Fruit fly (Drosophila melanogaster): ENCODE results near the gene Usp30.
A peak's percentile ranks its signal among the peaks of the same experiment; 100 is the strongest.

Gene Usp30

DNA sequence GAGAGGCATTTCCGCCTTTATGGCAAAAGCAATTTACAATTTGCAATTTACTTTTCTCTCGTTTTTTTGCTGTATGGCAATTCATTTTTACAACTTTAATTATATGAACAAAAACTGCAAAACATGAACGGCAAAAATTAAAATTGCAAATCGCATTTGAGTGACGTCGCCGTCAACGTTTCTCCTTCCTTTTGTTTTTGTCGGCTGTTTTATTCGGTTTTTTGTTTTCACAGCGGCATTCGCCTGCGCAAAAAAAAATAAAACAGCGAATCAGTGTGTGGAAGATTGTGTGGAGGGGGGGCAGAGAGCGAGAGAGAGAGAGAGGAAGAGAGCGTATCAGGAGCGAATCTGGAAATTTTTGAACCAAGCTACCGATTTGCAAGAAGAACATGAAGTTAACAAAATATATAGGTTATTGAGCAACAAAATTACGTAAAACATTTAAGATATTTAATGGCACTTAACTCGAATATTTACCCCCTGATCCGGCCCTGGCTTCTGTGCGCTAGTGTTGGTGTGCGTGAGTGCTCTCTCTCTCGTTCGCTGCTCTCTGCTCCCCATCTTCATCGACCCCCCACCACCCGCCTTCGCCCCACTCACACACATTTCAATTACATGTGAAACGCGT is 39.0 kb upstream of the Usp30 start (continued):
- peak; percentile 100 for TF ChIP-seq Lpt (GFP tag; optimal IDR thresholded peaks at IDR 0.05)
- peak; percentile 100 for TF ChIP-seq pdm3 (GFP tag; optimal IDR thresholded peaks at IDR 0.05)
- peak; percentile 99 for TF ChIP-seq CG8319 (GFP tag; optimal IDR thresholded peaks at IDR 0.05)
- TF ChIP-seq Sox14 (GFP tag; optimal IDR thresholded peaks at IDR 0.05): peak; percentile 100
- TF ChIP-seq CG15336 (GFP tag; IDR thresholded peaks at IDR 0.05): peak; percentile 99
- TF ChIP-seq salr (GFP tag; optimal IDR thresholded peaks at IDR 0.05): peak; percentile 99
- peak; percentile 98 for TF ChIP-seq fd85E (GFP tag; optimal IDR thresholded peaks at IDR 0.05)
- peak; percentile 100 for TF ChIP-seq Hr4 (GFP tag; optimal IDR thresholded peaks at IDR 0.05)
- TF ChIP-seq net (GFP tag; optimal IDR thresholded peaks at IDR 0.05): peak; percentile 99
- TF ChIP-seq Sox102F (GFP tag; optimal IDR thresholded peaks at IDR 0.05): peak; percentile 99
- TF ChIP-seq CG8632 (GFP tag; optimal IDR thresholded peaks at IDR 0.05): peak; percentile 99
- TF ChIP-seq Sox15 (GFP tag; optimal IDR thresholded peaks at IDR 0.05): peak; percentile 99
- peak; percentile 99 for TF ChIP-seq CG31627 (GFP tag; optimal IDR thresholded peaks at IDR 0.05)
- TF ChIP-seq esn (GFP tag; optimal IDR thresholded peaks at IDR 0.05): peak; percentile 100
- TF ChIP-seq ss (GFP tag; optimal IDR thresholded peaks at IDR 0.05): peak; percentile 100
- peak; percentile 99 for TF ChIP-seq CG11762 (GFP tag; optimal IDR thresholded peaks at IDR 0.05; ENCODE audit: insufficient read depth)
- TF ChIP-seq fd59A (GFP tag; optimal IDR thresholded peaks at IDR 0.05): peak; percentile 99
- TF ChIP-seq CG6792 (GFP tag; optimal IDR thresholded peaks at IDR 0.05): peak; percentile 100
- peak; percentile 99 for TF ChIP-seq dac (GFP tag; optimal IDR thresholded peaks at IDR 0.05)
- peak; percentile 100 for TF ChIP-seq CG6163 (GFP tag; IDR thresholded peaks at IDR 0.05)
- peak; percentile 100 for TF ChIP-seq Eip78C (GFP tag)
- peak; percentile 99 for TF ChIP-seq CG10631 (GFP tag; optimal IDR thresholded peaks at IDR 0.05)
- TF ChIP-seq Hr39 (GFP tag; optimal IDR thresholded peaks at IDR 0.05): peak; percentile 99
- peak; percentile 99 for TF ChIP-seq vri (GFP tag; optimal IDR thresholded peaks at IDR 0.05)
- TF ChIP-seq Smox (GFP tag; optimal IDR thresholded peaks at IDR 0.05): peak; percentile 99
- peak; percentile 99 for TF ChIP-seq CG6808 (GFP tag; optimal IDR thresholded peaks at IDR 0.05)
- peak; percentile 99 for TF ChIP-seq Met (GFP tag; optimal IDR thresholded peaks at IDR 0.05)
- TF ChIP-seq svp (GFP tag): peak; percentile 100
- TF ChIP-seq CG3919 (GFP tag; optimal IDR thresholded peaks at IDR 0.05): peak; percentile 100
- TF ChIP-seq acj6 (GFP tag; optimal IDR thresholded peaks at IDR 0.05): peak; percentile 100
- peak; percentile 96 for TF ChIP-seq Blimp-1 (GFP tag; optimal IDR thresholded peaks at IDR 0.05)
- peak; percentile 99 for TF ChIP-seq topi (GFP tag; optimal IDR thresholded peaks at IDR 0.05)
- TF ChIP-seq Ets96B (tag; optimal IDR thresholded peaks at IDR 0.05): peak; percentile 99
- peak; percentile 97 for TF ChIP-seq Eip93F (GFP tag; optimal IDR thresholded peaks at IDR 0.05)
- peak; percentile 99 for TF ChIP-seq CG8119 (GFP tag; IDR thresholded peaks at IDR 0.05)
- peak; percentile 100 for TF ChIP-seq CG11902 (GFP tag; optimal IDR thresholded peaks at IDR 0.05)

dm6 chrX:5917310-5917988 is 37.9 kb upstream of the Usp30 start:
- TF ChIP-seq CG7368 (GFP tag; optimal IDR thresholded peaks at IDR 0.05) (no peak), CG34406 (GFP tag; optimal IDR thresholded peaks at IDR 0.05) (peak; percentile 4), CG8119 (GFP tag; IDR thresholded peaks at IDR 0.05) (peak; percentile 49; the same call in 1 of the 3 replicates), CG4318 (GFP tag; optimal IDR thresholded peaks at IDR 0.05) (no peak), esn (GFP tag; optimal IDR thresholded peaks at IDR 0.05) (no peak), CG6808 (GFP tag; optimal IDR thresholded peaks at IDR 0.05) (no peak), fd85E (GFP tag; optimal IDR thresholded peaks at IDR 0.05) (no peak), CG1621 (tag; optimal IDR thresholded peaks at IDR 0.05) (no peak), Hr38 (GFP tag; optimal IDR thresholded peaks at IDR 0.05) (no peak), CG31627 (GFP tag; optimal IDR thresholded peaks at IDR 0.05) (no peak), spab (GFP tag; optimal IDR thresholded peaks at IDR 0.05) (no peak), svp (GFP tag) (no peak), acj6 (GFP tag; optimal IDR thresholded peaks at IDR 0.05) (no peak), CG6163 (GFP tag; IDR thresholded peaks at IDR 0.05) (peak; percentile 27; the same call in 1 of the 3 replicates), topi (GFP tag; optimal IDR thresholded peaks at IDR 0.05) (no peak), Sox15 (GFP tag; optimal IDR thresholded peaks at IDR 0.05) (no peak), fd59A (GFP tag; optimal IDR thresholded peaks at IDR 0.05) (no peak), CG3032 (tag; optimal IDR thresholded peaks at IDR 0.05) (no peak), Hr39 (GFP tag; optimal IDR thresholded peaks at IDR 0.05) (no peak), Eip78C (GFP tag) (peak; percentile 28), CG10631 (GFP tag; optimal IDR thresholded peaks at IDR 0.05) (no peak), CG11902 (GFP tag; optimal IDR thresholded peaks at IDR 0.05) (no peak), Eip75B (GFP tag; optimal IDR thresholded peaks at IDR 0.05) (no peak), Smox (GFP tag; optimal IDR thresholded peaks at IDR 0.05) (no peak), CG6792 (GFP tag; optimal IDR thresholded peaks at IDR 0.05) (no peak), Sox14 (GFP tag; optimal IDR thresholded peaks at IDR 0.05) (no peak), CG9139 (GFP tag; optimal IDR thresholded peaks at IDR 0.05) (no peak), Gug (GFP tag; IDR thresholded peaks at IDR 0.05) (no peak), fkh (GFP tag; optimal IDR thresholded peaks at IDR 0.05) (no peak)
